Fruit fly (Drosophila melanogaster) whole organism, embryonic: ENCODE measurements around the gene CG33293.

ENCODE experiments used
- CG9932 ChIP-seq: fragments of 200-800 bp; sonication (Bioruptor generic); IDR thresholded peaks from 2 replicates; pipeline ENCODE4 v1.3.6; 2022; ENCODE audit warnings: missing biosample characterization, missing genetic modification characterization
- Dip2 ChIP-seq: fragments of 200-800 bp; sonication (Bioruptor generic); IDR thresholded peaks from 2 replicates; pipeline ENCODE4 v1.3.6; 2022; ENCODE audit warnings: missing biosample characterization, missing genetic modification characterization
- Med ChIP-seq: fragments of 200-800 bp; sonication (Bioruptor generic); peaks from one replicate; lab custom pipeline; 2016; ENCODE audit warnings: missing biosample characterization, missing genetic modification characterization, mild to moderate bottlenecking, inconsistent platforms, moderate library complexity
- bigmax ChIP-seq: fragments of 200-800 bp; sonication (Bioruptor generic); optimal IDR thresholded peaks from 2 replicates; lab custom pipeline; 2018; ENCODE audit warnings: missing biosample characterization, mild to moderate bottlenecking, missing genetic modification characterization
- en ChIP-seq: fragments of 200-800 bp; sonication (Bioruptor generic); optimal IDR thresholded peaks from 2 replicates; lab custom pipeline; 2016; ENCODE audit warnings: missing biosample characterization, missing genetic modification characterization

DNA sequence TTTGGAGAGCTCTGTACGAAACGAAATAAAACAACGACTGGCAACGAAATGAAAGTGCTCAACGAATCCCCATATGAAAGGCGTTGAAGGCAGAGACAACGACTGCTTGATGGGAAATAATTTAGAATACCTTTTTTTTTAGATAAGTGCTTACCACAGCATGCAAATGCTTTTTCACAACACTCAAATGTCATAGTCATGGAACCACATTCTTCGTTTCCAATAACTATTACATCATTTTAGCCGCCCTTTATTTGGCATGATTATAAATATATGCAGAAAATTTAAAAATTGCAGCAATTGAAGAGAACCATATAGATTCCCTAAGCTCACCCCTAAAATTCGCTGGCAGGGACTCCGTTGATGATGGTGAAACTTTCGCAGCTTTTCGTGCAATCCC, 37.2 kb upstream of the CG33293 start, which contains the start of gene CG31538:
- TF ChIP-seq en (GFP tag; lab: Kevin White, UChicago) (no peak), CG9932 (GFP tag; lab: Robert Waterston, UW) (no peak), Med (no peak), bigmax (GFP tag; lab: Kevin White, UChicago) (no peak), Dip2 (GFP tag; lab: Robert Waterston, UW) (no peak)
